Worm (Caenorhabditis elegans): ENCODE results near the gene mdt-29.
A peak's percentile ranks its signal among the peaks of the same experiment; 100 is the strongest.

- TF ChIP-seq aly-2 (tag; optimal IDR thresholded peaks at IDR 0.05) = no peak
- no peak for TF ChIP-seq nhr-25 (tag; optimal IDR thresholded peaks at IDR 0.05; ENCODE audit: borderline replicate concordance, insufficient read depth)
- no peak for TF ChIP-seq zag-1 (tag; optimal IDR thresholded peaks at IDR 0.05)
- no peak for TF ChIP-seq mxl-2 (GFP tag; conservative IDR thresholded peaks at IDR 0.05)
- TF ChIP-seq skn-1 (tag; optimal IDR thresholded peaks at IDR 0.05) = no peak
- peak; percentile 98 for TF ChIP-seq nhr-28 (tag; optimal IDR thresholded peaks at IDR 0.05)
- TF ChIP-seq nhr-11 (tag; optimal IDR thresholded peaks at IDR 0.05) = no peak
- TF ChIP-seq dpl-1 (GFP tag; optimal IDR thresholded peaks at IDR 0.05) = no peak
- no peak for TF ChIP-seq nhr-10 (tag; optimal IDR thresholded peaks at IDR 0.05)
- no peak for TF ChIP-seq tra-1 (GFP tag; IDR thresholded peaks at IDR 0.05)
- no peak for TF ChIP-seq spr-3 (GFP tag; optimal IDR thresholded peaks at IDR 0.05)
- no peak for TF ChIP-seq F44E2.7 (GFP tag; IDR thresholded peaks at IDR 0.05)
These were observed 6.2 kb upstream of the mdt-29 start for ce11 chrIII:13766704-13767323.
